Fruit fly (Drosophila melanogaster): Measurements from ENCODE around the gene TwdlM.

TwdlM gene

dm6 chr3R:26633432-26633831 lies 14.5 kb downstream of the TwdlM start, which contains the start of gene TwdlH:
Gene TwdlH, plus strand, starts transcription at chr3R:26633732.
- no peak for TF ChIP-seq topi (GFP tag; optimal IDR thresholded peaks at IDR 0.05)
- TF ChIP-seq CG34406 (GFP tag; optimal IDR thresholded peaks at IDR 0.05): no peak
- no peak for TF ChIP-seq Eip93F (GFP tag; optimal IDR thresholded peaks at IDR 0.05)
- TF ChIP-seq CG7368 (GFP tag; optimal IDR thresholded peaks at IDR 0.05): no peak
- no peak for TF ChIP-seq achi (GFP tag; optimal IDR thresholded peaks at IDR 0.05)
- TF ChIP-seq lz (GFP tag; optimal IDR thresholded peaks at IDR 0.05): no peak

dm6 chr3R:26634585-26634984 lies 15.7 kb downstream of the TwdlM start, which contains the start of gene TwdlR:
Gene TwdlR, plus strand, starts transcription at chr3R:26634885.
- TF ChIP-seq Hr4 (GFP tag; optimal IDR thresholded peaks at IDR 0.05): no peak
- no peak for TF ChIP-seq Eip75B (GFP tag; optimal IDR thresholded peaks at IDR 0.05)
- no peak for TF ChIP-seq CG3032 (tag; optimal IDR thresholded peaks at IDR 0.05)
- TF ChIP-seq Lpt (GFP tag; optimal IDR thresholded peaks at IDR 0.05): no peak
- TF ChIP-seq CG16779 (tag; optimal IDR thresholded peaks at IDR 0.05): no peak
- no peak for TF ChIP-seq CG6792 (GFP tag; optimal IDR thresholded peaks at IDR 0.05)
- TF ChIP-seq eg (GFP tag; IDR thresholded peaks at IDR 0.05): no peak

dm6 chr3R:26636388-26636787 lies 17.5 kb downstream of the TwdlM start, which contains the start of gene TwdlS:
Gene TwdlS, plus strand, starts transcription at chr3R:26636688.
- TF ChIP-seq svp (GFP tag) (peak; percentile 24), fd59A (GFP tag; optimal IDR thresholded peaks at IDR 0.05) (no peak), CG16779 (tag; optimal IDR thresholded peaks at IDR 0.05) (no peak)

- TF ChIP-seq svp (GFP tag): no peak
- no peak for TF ChIP-seq esn (GFP tag; optimal IDR thresholded peaks at IDR 0.05)
- TF ChIP-seq acj6 (GFP tag; optimal IDR thresholded peaks at IDR 0.05): no peak
- no peak for TF ChIP-seq CG11294 (GFP tag; IDR thresholded peaks at IDR 0.05)
- no peak for TF ChIP-seq CG8632 (GFP tag; optimal IDR thresholded peaks at IDR 0.05)
These were observed 20.7 kb downstream of the TwdlM start, which contains the start of gene TwdlD for dm6 chr3R:26639503-26640075. Gene TwdlD, plus strand, starts transcription at chr3R:26640025.

- peak; percentile 76 for TF ChIP-seq Eip78C (GFP tag)
- TF ChIP-seq eg (GFP tag; IDR thresholded peaks at IDR 0.05): 0 out of 3 replicates have a peak, but pooled peaks have one; percentile 13
- no peak for TF ChIP-seq Ets96B (tag; optimal IDR thresholded peaks at IDR 0.05)
- TF ChIP-seq CG1621 (tag; optimal IDR thresholded peaks at IDR 0.05): no peak
- TF ChIP-seq salr (GFP tag; optimal IDR thresholded peaks at IDR 0.05): no peak
- no peak for TF ChIP-seq Smox (GFP tag; optimal IDR thresholded peaks at IDR 0.05)
- TF ChIP-seq acj6 (GFP tag; optimal IDR thresholded peaks at IDR 0.05): peak; percentile 6
- TF ChIP-seq CG11762 (GFP tag; optimal IDR thresholded peaks at IDR 0.05; ENCODE audit: insufficient read depth): peak; percentile 16
- TF ChIP-seq achi (GFP tag; optimal IDR thresholded peaks at IDR 0.05): peak; percentile 37
- TF ChIP-seq Blimp-1 (GFP tag; optimal IDR thresholded peaks at IDR 0.05): no peak
- peak; percentile 25 for TF ChIP-seq CG6276 (GFP tag; optimal IDR thresholded peaks at IDR 0.05)
- TF ChIP-seq CG8632 (GFP tag; optimal IDR thresholded peaks at IDR 0.05): no peak
- TF ChIP-seq CG4318 (GFP tag; optimal IDR thresholded peaks at IDR 0.05): no peak
- no peak for TF ChIP-seq Ets21C (GFP tag; optimal IDR thresholded peaks at IDR 0.05)
- peak; percentile 14 for TF ChIP-seq Eip75B (GFP tag; optimal IDR thresholded peaks at IDR 0.05)
- no peak for TF ChIP-seq Met (GFP tag; optimal IDR thresholded peaks at IDR 0.05)
- no peak for TF ChIP-seq CG10669 (GFP tag; optimal IDR thresholded peaks at IDR 0.05)
- TF ChIP-seq CG3032 (tag; optimal IDR thresholded peaks at IDR 0.05): no peak
- TF ChIP-seq Sox102F (GFP tag; optimal IDR thresholded peaks at IDR 0.05): no peak
- TF ChIP-seq CG32006 (GFP tag; optimal IDR thresholded peaks at IDR 0.05): peak; percentile 55
- peak; percentile 16 for TF ChIP-seq Hr39 (GFP tag; optimal IDR thresholded peaks at IDR 0.05)
- TF ChIP-seq CG6854 (GFP tag; optimal IDR thresholded peaks at IDR 0.05): no peak
- no peak for TF ChIP-seq ss (GFP tag; optimal IDR thresholded peaks at IDR 0.05)
- TF ChIP-seq CG6792 (GFP tag; optimal IDR thresholded peaks at IDR 0.05): peak; percentile 2
- TF ChIP-seq topi (GFP tag; optimal IDR thresholded peaks at IDR 0.05): no peak
- no peak for TF ChIP-seq CG6808 (GFP tag; optimal IDR thresholded peaks at IDR 0.05)
- TF ChIP-seq CG15336 (GFP tag; IDR thresholded peaks at IDR 0.05): peak; percentile 47
- 0 out of 2 replicates have a peak, but pooled peaks have one; percentile 37 for TF ChIP-seq Gug (GFP tag; IDR thresholded peaks at IDR 0.05)
- TF ChIP-seq esn (GFP tag; optimal IDR thresholded peaks at IDR 0.05): no peak
- TF ChIP-seq Eip93F (GFP tag; optimal IDR thresholded peaks at IDR 0.05): no peak
- no peak for TF ChIP-seq CG9139 (GFP tag; optimal IDR thresholded peaks at IDR 0.05)
- peak; percentile 53 for TF ChIP-seq Hr4 (GFP tag; optimal IDR thresholded peaks at IDR 0.05)
- peak; percentile 14 for TF ChIP-seq pdm3 (GFP tag; optimal IDR thresholded peaks at IDR 0.05)
These were observed 35.7 kb downstream of the TwdlM start for dm6 chr3R:26654594-26654993.

Data from whole organism, prepupa.